Worm (Caenorhabditis elegans) whole organism, L1 larva: ENCODE data around the gene T15H9.5.

Experiments
- aly-2 ChIP-seq: fragments of 150-350 bp; optimal IDR thresholded peaks from 2 replicates; lab custom pipeline; 2014; ENCODE audit warnings: missing biosample characterization, missing genetic modification characterization
- ama-1 ChIP-seq: fragments of 150-350 bp; optimal IDR thresholded peaks from 2 replicates; lab custom pipeline; 2014
- elt-3 ChIP-seq, 6 experiments: fragments of 150-350 bp in 1 of 6; sonication (generic microtip); optimal IDR thresholded peaks; 2 replicates each; lab custom pipeline; 2017 to 2018; ENCODE audit warnings: missing biosample characterization in 6 of 6, missing genetic modification characterization in 6 of 6, inconsistent platforms in 1 of 6
- lin-13 ChIP-seq: fragments of 150-350 bp; optimal IDR thresholded peaks from 2 replicates; lab custom pipeline; 2014; ENCODE audit warnings: missing biosample characterization, missing genetic modification reagents, missing genetic modification characterization
- lin-15B ChIP-seq: fragments of 150-350 bp; sonication (generic microtip); optimal IDR thresholded peaks from 3 replicates; lab custom pipeline; 2014; ENCODE audit warnings: missing biosample characterization, missing genetic modification characterization
- lin-39 ChIP-seq: fragments of 150-350 bp; optimal IDR thresholded peaks from 2 replicates; lab custom pipeline; 2014; ENCODE audit warnings: missing biosample characterization, missing genetic modification reagents, missing genetic modification characterization
- nhr-28 ChIP-seq: fragments of 150-350 bp; optimal IDR thresholded peaks from 2 replicates; lab custom pipeline; 2014; ENCODE audit warnings: missing biosample characterization, missing genetic modification characterization

ce11 chrII:9589667-9590066 is 21.6 kb downstream of the T15H9.5 start, which contains the start of gene eral-1:
- TF ChIP-seq nhr-28 (tag; lab: Kevin White, UChicago) (no peak), lin-39 (no peak), lin-15B (tag; lab: Kevin White, UChicago) (no peak), aly-2 (tag; lab: Kevin White, UChicago) (no peak), elt-3 (tag; optimal IDR thresholded peaks at IDR 0.05; lab: Kevin White, UChicago) (no peak), lin-13 (no peak), ama-1 (lab: Kevin White, UChicago) (no peak)
